Worm (Caenorhabditis elegans): ENCODE data around the gene F20G2.5.

The F20G2.5 gene

ce11 chrV:13736147-13736546, 35.2 kb upstream of the F20G2.5 start, which contains the start of gene F35E12.6:
TSS of gene F35E12.6 (minus strand) at chrV:13736247.
- peak in 1 of 2 experiments; percentile 66 for TF ChIP-seq unc-62 (GFP tag; optimal IDR thresholded peaks at IDR 0.05 in 1 of 2)
- no peak for TF ChIP-seq unc-62 (tag; optimal IDR thresholded peaks at IDR 0.05)
- no peak for TF ChIP-seq lin-13 (GFP tag; optimal IDR thresholded peaks at IDR 0.05)
- TF ChIP-seq pqm-1 (tag; optimal IDR thresholded peaks at IDR 0.05): peak; percentile 15
- no peak for TF ChIP-seq ces-1 (GFP tag; optimal IDR thresholded peaks at IDR 0.05)
- TF ChIP-seq tag-97 (GFP tag; IDR thresholded peaks at IDR 0.05): no peak
- no peak for TF ChIP-seq Y105C5A.15 (GFP tag; IDR thresholded peaks at IDR 0.05)
- no peak for TF ChIP-seq rbr-2 (tag; optimal IDR thresholded peaks at IDR 0.05)
- TF ChIP-seq daf-16 (GFP tag; optimal IDR thresholded peaks at IDR 0.05): no peak
- peak; percentile 36 for TF ChIP-seq daf-16 (tag; optimal IDR thresholded peaks at IDR 0.05)
- peak; percentile 2 for TF ChIP-seq dve-1 (tag; optimal IDR thresholded peaks at IDR 0.05; ENCODE audit: insufficient read depth)

DNA sequence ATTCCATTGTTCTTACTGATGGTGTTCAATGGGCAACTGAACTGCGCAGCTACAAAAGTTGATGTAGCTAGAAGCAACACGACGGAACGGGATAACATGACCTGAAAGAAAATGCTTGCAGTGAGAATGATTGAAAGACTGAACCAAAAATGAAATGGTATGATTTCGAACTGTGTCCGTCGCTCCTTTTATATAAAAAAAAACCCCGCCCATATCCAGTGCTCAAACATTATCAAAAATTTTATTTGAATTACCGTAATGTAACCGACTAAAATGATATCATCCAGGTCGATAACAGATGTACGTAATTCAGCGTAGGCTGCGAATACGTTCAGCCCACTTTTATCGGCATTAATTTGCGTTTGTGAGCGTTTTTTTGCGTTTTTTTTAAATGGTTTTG, 32.9 kb upstream of the F20G2.5 start, which contains the start of gene irg-5:
TSS of gene irg-5 (minus strand) at position 101 of the 400 bp plus-strand sequence.
- TF ChIP-seq sdz-12 (GFP tag; optimal IDR thresholded peaks at IDR 0.05) (no peak), zfp-2 (tag; optimal IDR thresholded peaks at IDR 0.05) (no peak), ceh-82 (tag; optimal IDR thresholded peaks at IDR 0.05) (no peak), lin-1 (GFP tag; IDR thresholded peaks at IDR 0.05) (no peak), ama-1 (optimal IDR thresholded peaks at IDR 0.05) (no peak), unc-62 (GFP tag; optimal IDR thresholded peaks at IDR 0.05 in 1 of 2) (peak in 1 of 2 experiments; percentile 50), unc-62 (tag; optimal IDR thresholded peaks at IDR 0.05) (no peak), nhr-111 (GFP tag; optimal IDR thresholded peaks at IDR 0.05) (no peak)

DNA sequence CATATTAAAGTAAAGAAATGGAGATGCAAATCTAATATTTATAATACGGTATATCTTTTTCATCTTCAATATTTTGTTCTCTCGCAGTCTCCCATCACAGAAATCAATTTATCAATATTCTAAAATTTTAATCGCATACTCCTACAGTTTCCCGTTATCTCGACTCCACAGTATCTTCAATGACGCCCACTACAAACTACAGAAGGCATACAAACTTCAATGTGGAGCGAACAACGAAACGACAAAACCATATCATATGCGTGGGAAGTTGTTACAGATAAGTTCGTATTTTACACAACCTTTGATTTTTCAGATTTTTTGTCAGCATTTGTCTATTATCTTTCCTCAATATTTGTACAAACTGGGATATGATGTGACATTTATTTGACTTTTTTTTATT, 31.4 kb upstream of the F20G2.5 start:
- TF ChIP-seq php-3 (GFP tag; IDR thresholded peaks at IDR 0.05): no peak
- TF ChIP-seq nhr-28 (tag; optimal IDR thresholded peaks at IDR 0.05): peak; percentile 94
- peak; percentile 30 for TF ChIP-seq hlh-11 (tag; optimal IDR thresholded peaks at IDR 0.05)
- peak; percentile 81 for TF ChIP-seq dve-1 (tag; optimal IDR thresholded peaks at IDR 0.05; ENCODE audit: insufficient read depth)
- no peak for TF ChIP-seq ces-1 (GFP tag; optimal IDR thresholded peaks at IDR 0.05)
- TF ChIP-seq pqm-1 (tag; optimal IDR thresholded peaks at IDR 0.05): peak; percentile 72
- TF ChIP-seq hlh-30 (tag; optimal IDR thresholded peaks at IDR 0.05; ENCODE audit: insufficient read depth): no peak
- no peak for TF ChIP-seq lsy-2 (tag; optimal IDR thresholded peaks at IDR 0.05)
- peak; percentile 0 for TF ChIP-seq nhr-102 (tag; optimal IDR thresholded peaks at IDR 0.05)
- TF ChIP-seq daf-16 (GFP tag; optimal IDR thresholded peaks at IDR 0.05): no peak
- peak; percentile 67 for TF ChIP-seq daf-16 (tag; optimal IDR thresholded peaks at IDR 0.05)
- peak; percentile 38; the same call in 1 of the 2 replicates for TF ChIP-seq dmd-6 (GFP tag; IDR thresholded peaks at IDR 0.05)

ce11 chrV:13744901-13745300, 26.4 kb upstream of the F20G2.5 start, which contains the start of gene F35E12.9:
TSS of gene F35E12.9 (minus strand) at chrV:13745127.
- TF ChIP-seq spr-3 (GFP tag; optimal IDR thresholded peaks at IDR 0.05): no peak
- no peak for TF ChIP-seq lir-3 (tag; optimal IDR thresholded peaks at IDR 0.05)
- no peak for TF ChIP-seq mxl-2 (GFP tag; conservative IDR thresholded peaks at IDR 0.05)
- no peak for TF ChIP-seq Y105C5A.15 (GFP tag; IDR thresholded peaks at IDR 0.05)
- no peak for TF ChIP-seq hlh-30 (tag; optimal IDR thresholded peaks at IDR 0.05; ENCODE audit: insufficient read depth)
- TF ChIP-seq madf-5 (GFP tag; IDR thresholded peaks at IDR 0.05): no peak
- TF ChIP-seq ces-1 (GFP tag; optimal IDR thresholded peaks at IDR 0.05): no peak
- TF ChIP-seq mdl-1 (tag; optimal IDR thresholded peaks at IDR 0.05): no peak
- no peak for TF ChIP-seq T20F7.1 (GFP tag; optimal IDR thresholded peaks at IDR 0.05)
- TF ChIP-seq nhr-111 (GFP tag; optimal IDR thresholded peaks at IDR 0.05): no peak
- TF ChIP-seq hif-1 (tag; optimal IDR thresholded peaks at IDR 0.05): no peak
- no peak for TF ChIP-seq lin-39 (tag; optimal IDR thresholded peaks at IDR 0.05)
- TF ChIP-seq daf-19 (GFP tag; conservative IDR thresholded peaks at IDR 0.05): no peak
- no peak for TF ChIP-seq ctbp-1 (GFP tag; IDR thresholded peaks at IDR 0.05)
- peak; percentile 23 for TF ChIP-seq mep-1 (tag; optimal IDR thresholded peaks at IDR 0.05)
- no peak for TF ChIP-seq daf-16 (GFP tag; optimal IDR thresholded peaks at IDR 0.05)
- peak; percentile 85 for TF ChIP-seq daf-16 (tag; optimal IDR thresholded peaks at IDR 0.05)
- TF ChIP-seq lin-38 (GFP tag; IDR thresholded peaks at IDR 0.05): no peak
- no peak for TF ChIP-seq ama-1 (optimal IDR thresholded peaks at IDR 0.05)
- no peak for TF ChIP-seq ceh-28 (tag; optimal IDR thresholded peaks at IDR 0.05)
- peak; percentile 78 for TF ChIP-seq php-3 (GFP tag; IDR thresholded peaks at IDR 0.05)
- TF ChIP-seq nhr-48 (tag; optimal IDR thresholded peaks at IDR 0.05): peak; percentile 33
- no peak for TF ChIP-seq attf-4 (tag; optimal IDR thresholded peaks at IDR 0.05)
- no peak for TF ChIP-seq ceh-44 (GFP tag; IDR thresholded peaks at IDR 0.05)
- TF ChIP-seq sdz-12 (GFP tag; optimal IDR thresholded peaks at IDR 0.05): no peak
- TF ChIP-seq mes-2 (tag; optimal IDR thresholded peaks at IDR 0.05; ENCODE audit: poor library complexity, severe bottlenecking): no peak
- no peak for TF ChIP-seq ztf-7 (tag; optimal IDR thresholded peaks at IDR 0.05)
- no peak for TF ChIP-seq fos-1 (tag; optimal IDR thresholded peaks at IDR 0.05)
- TF ChIP-seq nhr-76 (tag; optimal IDR thresholded peaks at IDR 0.05): no peak
- no peak for TF ChIP-seq nhr-10 (tag; optimal IDR thresholded peaks at IDR 0.05)

All from whole organism, L4 larva.